Worm (Caenorhabditis elegans) whole organism, young adult: Measurements from ENCODE around the gene clc-21.
"Not testable (repeated sequence)": the region's sequence is repeated elsewhere in the genome, so short reads cannot be mapped to it uniquely, and the experiment has no call there.

Source experiments
- B0019.2 ChIP-seq: fragments of 200-800 bp; sonication (Bioruptor generic); conservative IDR thresholded peaks from 2 replicates; pipeline ENCODE4 v1.3.6; 2022; ENCODE audit warnings: missing genetic modification reagents, missing genetic modification characterization, missing compliant biosample characterization
- B0261.1 ChIP-seq: sonication (generic microtip); optimal IDR thresholded peaks from 2 replicates; lab custom pipeline; 2016; ENCODE audit warnings: mild to moderate bottlenecking, missing genetic modification characterization, moderate library complexity, missing compliant biosample characterization
- F33H1.4 ChIP-seq: fragments of 200-800 bp; sonication (Bioruptor generic); IDR thresholded peaks from 2 replicates; pipeline ENCODE4 v1.3.6; 2022; ENCODE audit warnings: missing genetic modification reagents, missing genetic modification characterization, missing compliant biosample characterization
- K12H6.12 ChIP-seq: fragments of 200-800 bp; sonication (Bioruptor generic); optimal IDR thresholded peaks from 2 replicates; lab custom pipeline; 2018; ENCODE audit warnings: mild to moderate bottlenecking, missing genetic modification characterization, missing compliant biosample characterization
- T07F8.4 ChIP-seq: sonication (generic microtip); optimal IDR thresholded peaks from 2 replicates; lab custom pipeline; 2016; ENCODE audit warnings: mild to moderate bottlenecking, missing genetic modification characterization, moderate library complexity, missing compliant biosample characterization
- T26A5.8 ChIP-seq: sonication (generic microtip); optimal IDR thresholded peaks from 2 replicates; lab custom pipeline; 2016; ENCODE audit warnings: missing genetic modification characterization, missing compliant biosample characterization
- Y56A3A.18 ChIP-seq: fragments of 200-800 bp; sonication (Bioruptor generic); IDR thresholded peaks from 2 replicates; pipeline ENCODE4 v1.3.6; 2022; ENCODE audit warnings: missing genetic modification reagents, missing genetic modification characterization, missing compliant biosample characterization
- Y67H2A.10 ChIP-seq: fragments of 200-800 bp; sonication (Bioruptor generic); conservative IDR thresholded peaks from 2 replicates; pipeline ENCODE4 v1.3.6; 2022; ENCODE audit warnings: missing genetic modification reagents, missing genetic modification characterization, missing compliant biosample characterization
- ZK185.1 ChIP-seq: sonication (generic microtip); optimal IDR thresholded peaks from 2 replicates; lab custom pipeline; 2016; ENCODE audit warnings: mild to moderate bottlenecking, missing genetic modification characterization, missing compliant biosample characterization; ENCODE audit not compliant: poor library complexity, severe bottlenecking
- ama-1 ChIP-seq, 3 experiments: fragments of 150-350 bp in 1 of 3; sonication (generic microtip) in 2 of 3; optimal IDR thresholded peaks; 2 replicates each; lab custom pipeline; 2014 to 2018; ENCODE audit warnings: missing biosample characterization in 2 of 3, missing genetic modification characterization in 2 of 3, missing genetic modification reagents in 2 of 3
- aptf-3 ChIP-seq: fragments of 200-800 bp; sonication (Bioruptor generic); IDR thresholded peaks from 2 replicates; pipeline ENCODE4 v1.3.6; 2022; ENCODE audit warnings: missing genetic modification characterization, missing compliant biosample characterization
- atf-7 ChIP-seq: sonication (generic microtip); optimal IDR thresholded peaks from 2 replicates; lab custom pipeline; 2017; ENCODE audit warnings: mild to moderate bottlenecking, missing genetic modification characterization, missing compliant biosample characterization
- ceh-58 ChIP-seq: fragments of 200-800 bp; sonication (Bioruptor generic); IDR thresholded peaks from 2 replicates; pipeline ENCODE4 v1.3.6; 2022; ENCODE audit warnings: missing genetic modification characterization, missing compliant biosample characterization
- ceh-91 ChIP-seq: fragments of 200-800 bp; sonication (Bioruptor generic); IDR thresholded peaks from 2 replicates; pipeline ENCODE4 v1.3.6; 2022; ENCODE audit warnings: missing genetic modification reagents, missing genetic modification characterization, missing compliant biosample characterization
- chd-7 ChIP-seq: sonication (generic microtip); optimal IDR thresholded peaks from 2 replicates; lab custom pipeline; 2016; ENCODE audit warnings: mild to moderate bottlenecking, missing genetic modification characterization, moderate library complexity, missing compliant biosample characterization
- dox-1 ChIP-seq: fragments of 200-800 bp; sonication (Bioruptor generic); IDR thresholded peaks from 2 replicates; pipeline ENCODE4 v1.3.6; 2022; ENCODE audit warnings: missing genetic modification reagents, missing genetic modification characterization, missing compliant biosample characterization
- dpff-1 ChIP-seq: sonication (generic microtip); optimal IDR thresholded peaks from 2 replicates; lab custom pipeline; 2017; ENCODE audit warnings: mild to moderate bottlenecking, missing genetic modification characterization, missing compliant biosample characterization
- egl-18 ChIP-seq: fragments of 200-800 bp; sonication (Bioruptor generic); IDR thresholded peaks from 2 replicates; pipeline ENCODE4 v1.3.6; 2022; ENCODE audit warnings: missing genetic modification reagents, missing genetic modification characterization, missing compliant biosample characterization
- egrh-3 ChIP-seq: fragments of 200-800 bp; sonication (Bioruptor generic); IDR thresholded peaks from 2 replicates; pipeline ENCODE4 v1.3.6; 2022; ENCODE audit warnings: missing genetic modification reagents, missing genetic modification characterization, missing compliant biosample characterization
- fkh-3 ChIP-seq: sonication (generic microtip); optimal IDR thresholded peaks from 2 replicates; lab custom pipeline; 2016; ENCODE audit warnings: mild to moderate bottlenecking, missing genetic modification characterization, missing compliant biosample characterization
- let-607 ChIP-seq, 2 experiments: fragments of 200-800 bp in 1 of 2; sonication (Bioruptor generic) in 1 of 2; sonication (generic microtip) in 1 of 2; optimal IDR thresholded peaks; 2 replicates each; lab custom pipeline; 2016 to 2018; ENCODE audit warnings: mild to moderate bottlenecking in 2 of 2, missing compliant biosample characterization in 2 of 2, missing genetic modification characterization in 2 of 2, moderate library complexity in 2 of 2, missing genotype in 1 of 2
- lin-26 ChIP-seq: fragments of 200-800 bp; sonication (Bioruptor generic); IDR thresholded peaks from 2 replicates; pipeline ENCODE4 v1.3.6; 2022; ENCODE audit warnings: missing genetic modification reagents, missing genetic modification characterization, missing compliant biosample characterization
- madf-8 ChIP-seq: fragments of 200-800 bp; sonication (Bioruptor generic); conservative IDR thresholded peaks from 2 replicates; pipeline ENCODE4 v1.3.6; 2022; ENCODE audit warnings: missing genetic modification reagents, missing genetic modification characterization, missing compliant biosample characterization
- mxl-1 ChIP-seq: sonication (generic microtip); optimal IDR thresholded peaks from 2 replicates; lab custom pipeline; 2016; ENCODE audit warnings: missing genetic modification characterization, missing compliant biosample characterization
- nfya-2 ChIP-seq: fragments of 200-800 bp; sonication (Bioruptor generic); IDR thresholded peaks from 2 replicates; pipeline ENCODE4 v1.3.6; 2022; ENCODE audit warnings: missing genetic modification reagents, missing genetic modification characterization, missing compliant biosample characterization
- nfyb-1 ChIP-seq: fragments of 200-800 bp; sonication (Bioruptor generic); IDR thresholded peaks from 2 replicates; pipeline ENCODE4 v1.3.6; 2022; ENCODE audit warnings: missing genetic modification reagents, missing genetic modification characterization, missing compliant biosample characterization
- nhr-179 ChIP-seq: sonication (generic microtip); optimal IDR thresholded peaks from 2 replicates; lab custom pipeline; 2016; ENCODE audit warnings: mild to moderate bottlenecking, missing genetic modification characterization, missing compliant biosample characterization
- nhr-90 ChIP-seq: sonication (generic microtip); optimal IDR thresholded peaks from 2 replicates; lab custom pipeline; 2016; ENCODE audit warnings: missing genotype, mild to moderate bottlenecking, missing genetic modification characterization, missing compliant biosample characterization
- pha-4 ChIP-seq: fragments of 150-350 bp; sonication (generic microtip); optimal IDR thresholded peaks from 2 replicates; lab custom pipeline; 2014; ENCODE audit warnings: missing biosample characterization, missing genetic modification reagents, missing genetic modification characterization
- rec-8 ChIP-seq, 2 experiments: sonication (generic microtip); optimal IDR thresholded peaks; 2 replicates each; lab custom pipeline; 2016; ENCODE audit warnings: mild to moderate bottlenecking in 2 of 2, missing genetic modification characterization in 2 of 2, missing genetic modification reagents in 2 of 2, missing genotype in 2 of 2, missing biosample characterization in 1 of 2, missing compliant biosample characterization in 1 of 2, moderate library complexity in 1 of 2
- rpc-1 ChIP-seq, 2 experiments: fragments of 150-350 bp in 1 of 2; sonication (generic microtip) in 1 of 2; optimal IDR thresholded peaks; 2 replicates each; lab custom pipeline; 2014 to 2018; ENCODE audit warnings: missing biosample characterization in 1 of 2, missing genetic modification characterization in 1 of 2, missing genetic modification reagents in 1 of 2, missing genotype in 1 of 2
- sea-2 ChIP-seq: fragments of 200-800 bp; sonication (Bioruptor generic); IDR thresholded peaks from 2 replicates; pipeline ENCODE4 v1.3.6; 2022; ENCODE audit warnings: missing genetic modification characterization, missing compliant biosample characterization
- snpc-4 ChIP-seq, 5 experiments: fragments of 150-350 bp in 1 of 5; sonication (generic microtip) in 4 of 5; optimal IDR thresholded peaks; 2 replicates each; lab custom pipeline; 2014 to 2018; ENCODE audit warnings: missing genetic modification characterization in 5 of 5, missing biosample characterization in 3 of 5, antibody characterized with exemption in 2 of 5, mild to moderate bottlenecking in 2 of 5, missing compliant biosample characterization in 2 of 5, missing genotype in 2 of 5, moderate library complexity in 2 of 5, missing genetic modification reagents in 1 of 5
- unc-62 ChIP-seq: fragments of 150-350 bp; optimal IDR thresholded peaks from 2 replicates; lab custom pipeline; 2014; ENCODE audit warnings: missing biosample characterization, missing genetic modification reagents, missing genetic modification characterization
- xnd-1 ChIP-seq: sonication (generic microtip); optimal IDR thresholded peaks from 2 replicates; lab custom pipeline; 2016; ENCODE audit warnings: missing genotype, missing genetic modification reagents, missing genetic modification characterization, missing compliant biosample characterization
- ztf-18 ChIP-seq: sonication (generic microtip); optimal IDR thresholded peaks from 2 replicates; lab custom pipeline; 2016; ENCODE audit warnings: missing genotype, mild to moderate bottlenecking, missing genetic modification characterization, missing compliant biosample characterization
- ztf-25 ChIP-seq: fragments of 200-800 bp; sonication (Bioruptor generic); IDR thresholded peaks from 2 replicates; pipeline ENCODE4 v1.3.6; 2022; ENCODE audit warnings: missing genetic modification reagents, missing genetic modification characterization, missing compliant biosample characterization
- ztf-26 ChIP-seq: sonication (generic microtip); optimal IDR thresholded peaks from 2 replicates; lab custom pipeline; 2017; ENCODE audit warnings: missing genetic modification characterization, missing compliant biosample characterization
- ztf-6 ChIP-seq: fragments of 200-800 bp; sonication (Bioruptor generic); IDR thresholded peaks from 2 replicates; pipeline ENCODE4 v1.3.6; 2022; ENCODE audit warnings: missing genetic modification reagents, missing genetic modification characterization, missing compliant biosample characterization

Gene clc-21

ce11 chrV:17436492-17436891 lies 19.6 kb downstream of the clc-21 start, which contains the start of gene F20E11.18:
F20E11.18 (minus strand) TSS chrV:17436592.
- TF ChIP-seq egrh-3 (GFP tag; lab: Robert Waterston, UW), result no peak
- no peak for TF ChIP-seq let-607 (tag; optimal IDR thresholded peaks at IDR 0.05; lab: Kevin White, UChicago)
- TF ChIP-seq Y56A3A.18 (GFP tag; lab: Robert Waterston, UW), result no peak
- no peak for TF ChIP-seq T26A5.8
- no peak for TF ChIP-seq ceh-58 (GFP tag; lab: Robert Waterston, UW)
- no peak for TF ChIP-seq rec-8 (tag; optimal IDR thresholded peaks at IDR 0.05; lab: Kevin White, UChicago)
- TF ChIP-seq ztf-18 (tag; lab: Kevin White, UChicago), result no peak
- no peak for TF ChIP-seq aptf-3
- no peak for TF ChIP-seq nfya-2 (GFP tag; lab: Robert Waterston, UW)

DNA sequence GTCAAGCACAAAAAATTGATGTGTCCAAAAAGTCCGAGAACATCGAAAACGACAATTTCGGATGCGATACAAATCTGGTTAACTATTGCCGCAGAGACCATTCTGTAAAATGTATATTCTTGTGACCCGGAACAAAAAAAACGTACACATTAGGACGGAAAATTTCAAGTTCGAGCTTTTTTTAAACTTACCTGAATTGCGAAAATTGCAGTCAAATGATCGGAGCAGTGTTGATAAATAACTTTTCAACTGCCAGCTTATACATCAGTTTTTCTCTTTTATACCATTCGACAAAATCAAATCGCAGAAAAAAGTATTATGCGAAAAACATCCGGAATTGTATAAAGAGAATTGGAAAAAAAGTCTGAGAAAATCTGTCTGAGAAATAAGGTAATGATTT lies 21.4 kb downstream of the clc-21 start, which contains the start of gene srsx-2:
Gene srsx-2, minus strand, starts transcription at position 101 of the 400 bp plus-strand sequence.
- no peak for TF ChIP-seq B0261.1 (tag; lab: Kevin White, UChicago)
- TF ChIP-seq lin-26 (GFP tag; lab: Robert Waterston, UW), result no peak
- no peak for TF ChIP-seq atf-7
- TF ChIP-seq K12H6.12, result no peak
- TF ChIP-seq Y67H2A.10 (GFP tag; lab: Robert Waterston, UW), result no peak
- TF ChIP-seq, all 124 proteins: peak for 0

DNA sequence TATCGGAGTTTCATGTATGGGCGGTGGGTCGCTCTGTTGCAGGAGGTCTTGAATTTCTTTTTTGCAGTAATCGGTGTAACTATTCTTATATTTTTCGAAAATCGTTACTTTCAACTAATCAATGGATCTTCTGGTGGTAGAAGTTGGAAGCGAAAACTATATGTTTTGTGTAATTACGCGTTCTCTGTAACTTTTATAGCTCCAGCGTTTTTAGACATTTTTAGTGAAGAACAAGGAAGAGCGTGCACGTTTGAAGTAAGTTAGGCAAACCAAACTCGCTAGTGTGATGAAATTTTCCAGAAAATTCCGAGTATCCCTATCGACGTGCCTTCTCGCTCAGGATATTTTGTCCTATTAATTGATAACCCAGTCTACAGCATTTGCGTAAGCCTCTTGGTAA lies 22.5 kb downstream of the clc-21 start, which contains the start of gene srh-154:
Gene srh-154, plus strand, starts transcription at position 301 of the 400 bp plus-strand sequence.
- TF ChIP-seq chd-7 (tag; lab: Kevin White, UChicago), result no peak
- no peak for TF ChIP-seq B0261.1 (tag; lab: Kevin White, UChicago)
- no peak for TF ChIP-seq pha-4
- no peak for TF ChIP-seq rpc-1 (optimal IDR thresholded peaks at IDR 0.05; lab: Kevin White, UChicago)
- no peak for TF ChIP-seq rpc-1 (tag; optimal IDR thresholded peaks at IDR 0.05; lab: Kevin White, UChicago)

- no peak for TF ChIP-seq mxl-1 (tag; lab: Kevin White, UChicago)
- TF ChIP-seq ZK185.1, result no peak
- TF ChIP-seq madf-8, result no peak
- TF ChIP-seq ztf-26, result no peak
- no peak for TF ChIP-seq F33H1.4 (GFP tag; lab: Robert Waterston, UW)
- TF ChIP-seq nfyb-1 (GFP tag; lab: Robert Waterston, UW), result no peak
- TF ChIP-seq ceh-91 (GFP tag; lab: Robert Waterston, UW), result no peak
- TF ChIP-seq ztf-6 (GFP tag; lab: Robert Waterston, UW), result no peak
- no peak for TF ChIP-seq dpff-1 (tag; lab: Kevin White, UChicago)
These were observed 32.9 kb downstream of the clc-21 start for ce11 chrV:17449836-17450235.

ce11 chrV:17456197-17456596 lies 39.3 kb downstream of the clc-21 start, which contains the start of gene srh-203:
srh-203 (minus strand) TSS chrV:17456297.
- not testable (repeated sequence) for TF ChIP-seq xnd-1 (tag; lab: Kevin White, UChicago); sea-2 (GFP tag; lab: Robert Waterston, UW); ama-1 (optimal IDR thresholded peaks at IDR 0.05; lab: Kevin White, UChicago); ama-1 (GFP tag; optimal IDR thresholded peaks at IDR 0.05; lab: Kevin White, UChicago)

- TF ChIP-seq nhr-90 (tag; lab: Kevin White, UChicago), result no peak
- no peak for TF ChIP-seq B0019.2 (GFP tag; lab: Robert Waterston, UW)
- no peak for TF ChIP-seq T07F8.4 (tag; lab: Kevin White, UChicago)
- no peak for TF ChIP-seq nhr-179 (tag; lab: Kevin White, UChicago)
- no peak for TF ChIP-seq ztf-25
- no peak for TF ChIP-seq fkh-3 (tag; lab: Kevin White, UChicago)
- TF ChIP-seq snpc-4 (GFP tag; optimal IDR thresholded peaks at IDR 0.05; lab: Kevin White, UChicago), result no peak
- TF ChIP-seq snpc-4 (tag; optimal IDR thresholded peaks at IDR 0.05; lab: Kevin White, UChicago), result no peak
- no peak for TF ChIP-seq dox-1 (GFP tag; lab: Robert Waterston, UW)
- TF ChIP-seq egl-18, result no peak
- no peak for TF ChIP-seq unc-62 (GFP tag; lab: Kevin White, UChicago)
These were observed 41.1 kb downstream of the clc-21 start, which contains the start of gene str-200 for ce11 chrV:17458069-17458468. str-200 (minus strand) TSS chrV:17458169.
